Worm (Caenorhabditis elegans): Measurements from ENCODE around the gene mdl-1.

ce11 chrX:6733201-6733600 lies 8.9 kb upstream of the mdl-1 start, which contains the start of gene R03E9.2:
- no peak for TF ChIP-seq klf-2 (GFP tag; conservative IDR thresholded peaks at IDR 0.05)
- TF ChIP-seq T22C8.4 (GFP tag; IDR thresholded peaks at IDR 0.05): no peak
- no peak for TF ChIP-seq med-1 (GFP tag; optimal IDR thresholded peaks at IDR 0.05; ENCODE audit: insufficient read depth)
- no peak for TF ChIP-seq tab-1 (GFP tag; IDR thresholded peaks at IDR 0.05)
- TF ChIP-seq flt-1 (GFP tag; IDR thresholded peaks at IDR 0.05): no peak
- no peak for TF ChIP-seq ztf-23 (GFP tag; IDR thresholded peaks at IDR 0.05)
- TF ChIP-seq cog-1 (tag; optimal IDR thresholded peaks at IDR 0.05): no peak
- TF ChIP-seq ref-1 (GFP tag; conservative IDR thresholded peaks at IDR 0.05): no peak

All from whole organism, midembryonic.